Worm (Caenorhabditis elegans): ENCODE measurements around the gene F53A2.9.

DNA sequence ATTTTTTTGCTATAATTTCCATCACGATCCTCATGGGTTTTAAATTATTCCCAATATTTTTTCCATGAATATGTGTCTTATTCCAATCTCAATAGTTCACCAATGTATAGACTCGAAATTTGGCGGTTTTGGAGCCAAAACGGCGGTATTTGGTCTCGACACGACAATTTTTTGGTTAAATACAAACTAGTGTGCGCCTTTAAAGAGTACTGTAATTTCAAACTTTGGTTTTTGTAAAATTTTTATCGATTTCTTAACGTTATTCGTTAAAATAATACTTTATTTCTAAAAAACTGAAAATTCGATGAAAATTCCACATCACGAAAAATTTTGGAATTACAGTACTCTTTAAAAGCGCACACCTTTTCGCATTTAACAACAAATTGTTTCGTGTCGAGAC, 44.5 kb downstream of the F53A2.9 start:
- TF ChIP-seq nhr-237 (tag; optimal IDR thresholded peaks at IDR 0.05) (no peak), pha-4 (tag; optimal IDR thresholded peaks at IDR 0.05) (no peak), unc-120 (tag; optimal IDR thresholded peaks at IDR 0.05; ENCODE audit: poor library complexity, severe bottlenecking) (no peak), snpc-4 (tag; optimal IDR thresholded peaks at IDR 0.05) (no peak), unc-62 (GFP tag; optimal IDR thresholded peaks at IDR 0.05) (no peak), ztf-11 (tag; optimal IDR thresholded peaks at IDR 0.05) (no peak)
